Worm (Caenorhabditis elegans) whole organism, midembryonic: Measurements from ENCODE around the gene fut-1.

Source experiments
- T22C8.4 ChIP-seq: fragments of 200-800 bp; sonication (Bioruptor generic); IDR thresholded peaks from 2 replicates; pipeline ENCODE4 v1.3.6; 2022; ENCODE audit warnings: missing genetic modification characterization, missing compliant biosample characterization
- cog-1 ChIP-seq: sonication (generic microtip); optimal IDR thresholded peaks from 2 replicates; lab custom pipeline; 2016; ENCODE audit warnings: missing genetic modification characterization, missing compliant biosample characterization
- flt-1 ChIP-seq: fragments of 200-800 bp; sonication (Bioruptor generic); IDR thresholded peaks from 2 replicates; pipeline ENCODE4 v1.3.6; 2022; ENCODE audit warnings: missing genetic modification characterization, missing compliant biosample characterization
- klf-2 ChIP-seq: fragments of 200-800 bp; sonication (Bioruptor generic); conservative IDR thresholded peaks from 2 replicates; pipeline ENCODE4 v1.3.6; 2022; ENCODE audit warnings: missing genetic modification reagents, missing genetic modification characterization, missing compliant biosample characterization
- med-1 ChIP-seq: sonication (generic microtip); optimal IDR thresholded peaks from 2 replicates; lab custom pipeline; 2017; ENCODE audit warnings: missing genetic modification characterization, mild to moderate bottlenecking, missing compliant biosample characterization, antibody characterized with exemption, missing genetic modification reagents; ENCODE audit not compliant: insufficient read depth
- ref-1 ChIP-seq: fragments of 200-800 bp; sonication (Bioruptor generic); conservative IDR thresholded peaks from 2 replicates; pipeline ENCODE4 v1.3.6; 2022; ENCODE audit warnings: missing genetic modification reagents, missing genetic modification characterization, missing compliant biosample characterization
- tab-1 ChIP-seq: fragments of 200-800 bp; sonication (Bioruptor generic); IDR thresholded peaks from 2 replicates; pipeline ENCODE4 v1.3.6; 2022; ENCODE audit warnings: missing genetic modification characterization, missing compliant biosample characterization
- ztf-23 ChIP-seq: fragments of 200-800 bp; sonication (Bioruptor generic); IDR thresholded peaks from 2 replicates; pipeline ENCODE4 v1.3.6; 2022; ENCODE audit warnings: missing genetic modification reagents, missing genetic modification characterization, missing compliant biosample characterization
- ztf-29 ChIP-seq: fragments of 200-800 bp; sonication (Bioruptor generic); IDR thresholded peaks from 2 replicates; pipeline ENCODE4 v1.3.6; 2022; ENCODE audit warnings: missing genetic modification reagents, missing genetic modification characterization, missing compliant biosample characterization

DNA sequence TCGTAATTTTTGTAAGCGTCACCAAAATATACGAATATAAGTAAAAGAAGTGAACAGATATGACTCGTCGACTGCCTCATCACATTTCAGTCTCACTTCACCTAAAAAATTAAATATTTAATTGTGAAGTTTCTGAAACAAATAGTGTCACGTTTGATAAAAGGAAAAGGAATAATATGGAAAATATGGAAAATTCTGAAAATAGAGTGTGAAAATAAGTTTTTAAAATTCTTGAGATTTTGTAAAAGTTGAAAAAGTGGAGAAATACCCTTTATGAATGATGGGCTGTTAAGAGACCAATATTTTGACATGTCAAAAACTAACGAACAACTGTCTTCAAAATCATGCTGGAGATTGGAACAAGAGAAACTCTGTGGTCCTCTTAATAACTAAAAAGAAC lies 32.7 kb downstream of the fut-1 start, which contains the start of gene T01B7.9:
- TF ChIP-seq ztf-23 = no peak
- TF ChIP-seq ztf-29 (GFP tag; lab: Robert Waterston, UW) = no peak
- no peak for TF ChIP-seq flt-1 (GFP tag; lab: Robert Waterston, UW)
- no peak for TF ChIP-seq tab-1
- TF ChIP-seq cog-1 (tag; lab: Kevin White, UChicago) = no peak
- no peak for TF ChIP-seq T22C8.4 (GFP tag; lab: Robert Waterston, UW)
- no peak for TF ChIP-seq med-1
- TF ChIP-seq ref-1 (GFP tag; lab: Robert Waterston, UW) = no peak
- TF ChIP-seq klf-2 = no peak
